Worm (Caenorhabditis elegans): ENCODE data around the gene clec-178.
A peak's percentile ranks its signal among the peaks of the same experiment; 100 is the strongest.

The clec-178 gene

ce11 chrIV:5654693-5655092, 944 bp downstream of the clec-178 start:
- TF ChIP-seq lir-3 (tag; optimal IDR thresholded peaks at IDR 0.05) (no peak), unc-62 (GFP tag; optimal IDR thresholded peaks at IDR 0.05 in 1 of 2) (peak in 1 of 2 experiments; percentile 95), unc-62 (tag; optimal IDR thresholded peaks at IDR 0.05) (no peak)

- TF ChIP-seq madf-5 (GFP tag; IDR thresholded peaks at IDR 0.05), result no peak
- TF ChIP-seq nhr-11 (tag; optimal IDR thresholded peaks at IDR 0.05), result peak; percentile 63
- no peak for TF ChIP-seq saeg-2 (GFP tag; IDR thresholded peaks at IDR 0.05)
- TF ChIP-seq skn-1 (tag; optimal IDR thresholded peaks at IDR 0.05), result no peak
- no peak for TF ChIP-seq sdz-12 (GFP tag; optimal IDR thresholded peaks at IDR 0.05)
- TF ChIP-seq Y75B8A.6 (GFP tag; IDR thresholded peaks at IDR 0.05), result peak; percentile 43; the same call in 1 of the 2 replicates
- no peak for TF ChIP-seq dmd-8 (GFP tag; IDR thresholded peaks at IDR 0.05)
- no peak for TF ChIP-seq cey-2 (tag; optimal IDR thresholded peaks at IDR 0.05; ENCODE audit: borderline replicate concordance, insufficient read depth)
- TF ChIP-seq jun-1 (tag; optimal IDR thresholded peaks at IDR 0.05), result no peak
- TF ChIP-seq lin-29 (GFP tag; IDR thresholded peaks at IDR 0.05), result no peak
- peak; percentile 71 for TF ChIP-seq nhr-10 (tag; optimal IDR thresholded peaks at IDR 0.05)
- TF ChIP-seq nhr-77 (tag; optimal IDR thresholded peaks at IDR 0.05), result peak; percentile 72
- no peak for TF ChIP-seq nhr-41 (GFP tag; IDR thresholded peaks at IDR 0.05)
- TF ChIP-seq tra-1 (GFP tag; IDR thresholded peaks at IDR 0.05), result peak; percentile 63; the same call in 1 of the 2 replicates
- peak; percentile 4 for TF ChIP-seq nhr-102 (tag; optimal IDR thresholded peaks at IDR 0.05)
- TF ChIP-seq ceh-28 (tag; optimal IDR thresholded peaks at IDR 0.05), result no peak
- TF ChIP-seq lir-3 (tag; optimal IDR thresholded peaks at IDR 0.05), result no peak
- no peak for TF ChIP-seq arid-1 (GFP tag; conservative IDR thresholded peaks at IDR 0.05)
- no peak for TF ChIP-seq snpc-1.2 (GFP tag; IDR thresholded peaks at IDR 0.05)
- no peak for TF ChIP-seq Y48G9A.11 (GFP tag; IDR thresholded peaks at IDR 0.05)
- 0 out of 2 replicates have a peak, but pooled peaks have one; percentile 25 for TF ChIP-seq lin-38 (GFP tag; IDR thresholded peaks at IDR 0.05)
- no peak for TF ChIP-seq zfp-3 (GFP tag; conservative IDR thresholded peaks at IDR 0.05)
- no peak for TF ChIP-seq dmd-9 (GFP tag; IDR thresholded peaks at IDR 0.05)
- TF ChIP-seq php-3 (GFP tag; IDR thresholded peaks at IDR 0.05), result no peak
- peak; percentile 88 to 100 for TF ChIP-seq hif-1 (tag; optimal IDR thresholded peaks at IDR 0.05)
- no peak for TF ChIP-seq snpc-4 (tag; optimal IDR thresholded peaks at IDR 0.05)
- no peak for TF ChIP-seq Y5F2A.4 (GFP tag; optimal IDR thresholded peaks at IDR 0.05)
- TF ChIP-seq duxl-1 (tag; optimal IDR thresholded peaks at IDR 0.05; ENCODE audit: poor library complexity), result no peak
- no peak for TF ChIP-seq R02D3.7 (tag; optimal IDR thresholded peaks at IDR 0.05)
- TF ChIP-seq hlh-11 (tag; optimal IDR thresholded peaks at IDR 0.05), result peak; percentile 87
- TF ChIP-seq spr-1 (tag; optimal IDR thresholded peaks at IDR 0.05), result peak; percentile 38
- TF ChIP-seq nhr-237 (tag; optimal IDR thresholded peaks at IDR 0.05), result no peak
- TF ChIP-seq ama-1 (optimal IDR thresholded peaks at IDR 0.05), result no peak
- TF ChIP-seq fos-1 (tag; optimal IDR thresholded peaks at IDR 0.05), result no peak
- TF ChIP-seq spr-3 (GFP tag; optimal IDR thresholded peaks at IDR 0.05), result no peak
- TF ChIP-seq hmg-1.1 (GFP tag; IDR thresholded peaks at IDR 0.05), result peak; percentile 55
- TF ChIP-seq nhr-48 (tag; optimal IDR thresholded peaks at IDR 0.05), result peak; percentile 73
- TF ChIP-seq F49E8.2 (tag; optimal IDR thresholded peaks at IDR 0.05; ENCODE audit: borderline replicate concordance), result no peak
- TF ChIP-seq ctbp-1 (GFP tag; IDR thresholded peaks at IDR 0.05), result no peak
- TF ChIP-seq nhr-6 (tag; optimal IDR thresholded peaks at IDR 0.05), result no peak
- TF ChIP-seq mdl-1 (tag; optimal IDR thresholded peaks at IDR 0.05), result peak in 1 of 2 experiments; percentile 81
- TF ChIP-seq nhr-25 (tag; optimal IDR thresholded peaks at IDR 0.05; ENCODE audit: borderline replicate concordance, insufficient read depth), result no peak
- peak; percentile 83 for TF ChIP-seq dpl-1 (GFP tag; optimal IDR thresholded peaks at IDR 0.05)
- TF ChIP-seq egl-27 (tag; optimal IDR thresholded peaks at IDR 0.05), result no peak
- TF ChIP-seq T26A8.4 (GFP tag; IDR thresholded peaks at IDR 0.05), result peak; percentile 44
- TF ChIP-seq lin-39 (tag; optimal IDR thresholded peaks at IDR 0.05), result no peak
- TF ChIP-seq ZK337.2 (GFP tag; IDR thresholded peaks at IDR 0.05), result no peak
Observed at ce11 chrIV:5655966-5656389, 2.2 kb downstream of the clec-178 start.
